Fruit fly (Drosophila melanogaster) ovary, adult (tissue): ENCODE measurements around the gene FASN1.

Source experiments
- CG17801 ChIP-seq: fragments of 200-800 bp; optimal IDR thresholded peaks from 2 replicates; lab custom pipeline; 2019; ENCODE audit warnings: missing biosample characterization, mild to moderate bottlenecking, missing genetic modification characterization, moderate library complexity; ENCODE audit not compliant: partially characterized antibody

Gene FASN1

dm6 chr2L:3094901-3095777 lies 38.7 kb downstream of the FASN1 start:
- no peak for TF ChIP-seq CG17801

dm6 chr2L:3099930-3100329 lies 43.5 kb downstream of the FASN1 start:
- TF ChIP-seq CG17801 = no peak

dm6 chr2L:3100812-3101211 lies 44.4 kb downstream of the FASN1 start:
- no peak for TF ChIP-seq CG17801

dm6 chr2L:3105895-3106294 lies 49.5 kb downstream of the FASN1 start:
- peak; percentile 23 for TF ChIP-seq CG17801

- no peak for TF ChIP-seq CG17801
These were observed 51.7 kb downstream of the FASN1 start for dm6 chr2L:3107988-3108678.

- no peak for TF ChIP-seq CG17801
These were observed 53.0 kb downstream of the FASN1 start, which contains the start of gene PpD6 for dm6 chr2L:3109372-3109771. TSS of gene PpD6 (plus strand) at chr2L:3109672.

dm6 chr2L:3114132-3114531 lies 57.7 kb downstream of the FASN1 start:
- no peak for TF ChIP-seq CG17801

dm6 chr2L:3114887-3115286 lies 58.5 kb downstream of the FASN1 start:
- TF ChIP-seq CG17801 = no peak
